Fruit fly (Drosophila melanogaster) whole organism, embryonic: ENCODE measurements around the gene CG3036.
A peak's percentile ranks its signal among the peaks of the same experiment; 100 is the strongest.

Source experiments
- Aef1 ChIP-seq: fragments of 200-800 bp; sonication (Bioruptor generic); IDR thresholded peaks from 3 replicates; pipeline ENCODE4 v1.3.6; 2022; ENCODE audit warnings: missing biosample characterization, missing genetic modification characterization
- CG10209 ChIP-seq: fragments of 200-800 bp; sonication (Bioruptor generic); optimal IDR thresholded peaks from 3 replicates; lab custom pipeline; 2017; ENCODE audit warnings: missing biosample characterization, mild to moderate bottlenecking, missing genetic modification characterization, missing genetic modification reagents
- CG1024 ChIP-seq: fragments of 200-800 bp; sonication (Bioruptor generic); IDR thresholded peaks from 2 replicates; pipeline ENCODE4 v1.3.6; 2022; ENCODE audit warnings: missing biosample characterization, missing genetic modification characterization
- CG12236 ChIP-seq: fragments of 200-800 bp; sonication (Bioruptor generic); optimal IDR thresholded peaks from 2 replicates; lab custom pipeline; 2016; ENCODE audit warnings: missing biosample characterization, missing genetic modification characterization
- CG12942 ChIP-seq: fragments of 200-800 bp; sonication (Bioruptor generic); optimal IDR thresholded peaks from 3 replicates; lab custom pipeline; 2016; ENCODE audit warnings: missing biosample characterization, missing genetic modification characterization
- CG13287 ChIP-seq: fragments of 200-800 bp; sonication (Bioruptor generic); IDR thresholded peaks from 2 replicates; pipeline ENCODE4 v1.3.6; 2022; ENCODE audit warnings: missing biosample characterization, missing genetic modification characterization; ENCODE audit not compliant: partially characterized antibody
- CG14441 ChIP-seq: fragments of 200-800 bp; sonication (Bioruptor generic); IDR thresholded peaks from 2 replicates; pipeline ENCODE4 v1.3.6; 2022; ENCODE audit warnings: missing biosample characterization, missing genetic modification characterization
- CG14667 ChIP-seq: fragments of 200-800 bp; sonication (Bioruptor generic); IDR thresholded peaks from 2 replicates; pipeline ENCODE4 v1.3.6; 2022; ENCODE audit warnings: missing biosample characterization, missing genetic modification characterization
- CG15514 ChIP-seq: fragments of 200-800 bp; sonication (Bioruptor generic); optimal IDR thresholded peaks from 3 replicates; lab custom pipeline; 2017; ENCODE audit warnings: missing biosample characterization, missing genetic modification characterization, mild to moderate bottlenecking, moderate library complexity, missing genetic modification reagents
- CG1647 ChIP-seq: fragments of 200-800 bp; sonication (Bioruptor generic); optimal IDR thresholded peaks from 3 replicates; lab custom pipeline; 2016; ENCODE audit warnings: missing biosample characterization, missing genetic modification characterization
- CG16863 ChIP-seq: fragments of 200-800 bp; sonication (Bioruptor generic); optimal IDR thresholded peaks from 3 replicates; lab custom pipeline; 2016; ENCODE audit warnings: missing biosample characterization, missing genetic modification characterization
- CG17328 ChIP-seq: fragments of 200-800 bp; sonication (Bioruptor generic); IDR thresholded peaks from 2 replicates; pipeline ENCODE4 v1.3.6; 2022; ENCODE audit warnings: missing biosample characterization, missing genetic modification characterization
- CG17361 ChIP-seq: fragments of 200-800 bp; sonication (Bioruptor generic); IDR thresholded peaks from 3 replicates; pipeline ENCODE4 v1.3.6; 2022; ENCODE audit warnings: missing biosample characterization, missing genetic modification characterization
- CG18599 ChIP-seq: fragments of 200-800 bp; sonication (Bioruptor generic); optimal IDR thresholded peaks from 3 replicates; lab custom pipeline; 2017; ENCODE audit warnings: missing biosample characterization, missing genetic modification characterization, mild to moderate bottlenecking, moderate library complexity, missing genetic modification reagents
- CG2712 ChIP-seq: fragments of 200-800 bp; optimal IDR thresholded peaks from 3 replicates; lab custom pipeline; 2019; ENCODE audit warnings: missing biosample characterization, mild to moderate bottlenecking, missing genetic modification characterization, moderate library complexity
- CG4424 ChIP-seq: fragments of 200-800 bp; sonication (Bioruptor generic); optimal IDR thresholded peaks from 3 replicates; lab custom pipeline; 2016; ENCODE audit warnings: missing biosample characterization, missing genetic modification characterization
- CG8290 ChIP-seq, 3 experiments: fragments of 200-800 bp; sonication (Bioruptor generic); optimal IDR thresholded peaks; 2 replicates each; lab custom pipeline; 2016 to 2019; ENCODE audit warnings: missing biosample characterization in 3 of 3, missing genetic modification characterization in 3 of 3, mild to moderate bottlenecking in 2 of 3, moderate library complexity in 1 of 3
- CG9609 ChIP-seq: fragments of 200-800 bp; sonication (Bioruptor generic); optimal IDR thresholded peaks from 3 replicates; lab custom pipeline; 2016; ENCODE audit warnings: missing biosample characterization, missing genetic modification characterization
- CG9727 ChIP-seq: fragments of 200-800 bp; sonication (Bioruptor generic); optimal IDR thresholded peaks from 3 replicates; lab custom pipeline; 2017; ENCODE audit warnings: missing biosample characterization, mild to moderate bottlenecking, missing genetic modification characterization
- CHES-1-like ChIP-seq: fragments of 200-800 bp; sonication (Bioruptor generic); optimal IDR thresholded peaks from 2 replicates; lab custom pipeline; 2016; ENCODE audit warnings: missing biosample characterization, missing genetic modification characterization
- Elba2 ChIP-seq: fragments of 200-800 bp; sonication (Bioruptor generic); optimal IDR thresholded peaks from 3 replicates; lab custom pipeline; 2016; ENCODE audit warnings: missing biosample characterization, missing genetic modification characterization
- HLH54F ChIP-seq: fragments of 200-800 bp; sonication (Bioruptor generic); optimal IDR thresholded peaks from 3 replicates; lab custom pipeline; 2016; ENCODE audit warnings: missing biosample characterization, missing genetic modification characterization
- HLHmδ ChIP-seq: fragments of 200-800 bp; sonication (Bioruptor generic); optimal IDR thresholded peaks from 2 replicates; lab custom pipeline; 2018; ENCODE audit warnings: missing biosample characterization, mild to moderate bottlenecking, missing genetic modification characterization, moderate library complexity
- Hr3 ChIP-seq: fragments of 200-800 bp; sonication (Bioruptor generic); optimal IDR thresholded peaks from 3 replicates; lab custom pipeline; 2016; ENCODE audit warnings: missing biosample characterization, missing genetic modification characterization
- MESR4 ChIP-seq: fragments of 200-800 bp; sonication (Bioruptor generic); optimal IDR thresholded peaks from 2 replicates; lab custom pipeline; 2018; ENCODE audit warnings: missing biosample characterization, mild to moderate bottlenecking, missing genetic modification characterization, moderate library complexity
- Myb ChIP-seq: fragments of 200-800 bp; sonication (Bioruptor generic); optimal IDR thresholded peaks from 2 replicates; lab custom pipeline; 2016; ENCODE audit warnings: missing biosample characterization, missing genetic modification characterization
- Trl ChIP-seq, 3 experiments: fragments of >200 bp in 2 of 3; fragments of 200-800 bp in 1 of 3; sonication (Bioruptor generic) in 1 of 3; optimal IDR thresholded peaks; 2 replicates in 1 of 3; 3 replicates in 2 of 3; lab custom pipeline; 2016 to 2017; ENCODE audit warnings: missing biosample characterization in 1 of 3, missing genetic modification characterization in 1 of 3
- bcd ChIP-seq: fragments of 200-800 bp; sonication (Bioruptor generic); optimal IDR thresholded peaks from 2 replicates; lab custom pipeline; 2017; ENCODE audit warnings: missing biosample characterization, mild to moderate bottlenecking, missing genetic modification characterization
- chinmo ChIP-seq: fragments of 200-800 bp; sonication (Bioruptor generic); IDR thresholded peaks from 4 replicates; pipeline ENCODE4 v1.3.6; 2022; ENCODE audit warnings: missing biosample characterization, missing genetic modification characterization; ENCODE audit not compliant: partially characterized antibody
- chm ChIP-seq: fragments of 200-800 bp; sonication (Bioruptor generic); IDR thresholded peaks from 2 replicates; pipeline ENCODE4 v1.3.6; 2022; ENCODE audit warnings: missing biosample characterization, missing genetic modification characterization
- chn ChIP-seq: fragments of 200-800 bp; sonication (Bioruptor generic); optimal IDR thresholded peaks from 2 replicates; lab custom pipeline; 2016; ENCODE audit warnings: missing biosample characterization, missing genetic modification characterization
- dmrt99B ChIP-seq: fragments of 200-800 bp; sonication (Bioruptor generic); optimal IDR thresholded peaks from 2 replicates; lab custom pipeline; 2018; ENCODE audit warnings: missing biosample characterization, mild to moderate bottlenecking, missing genetic modification characterization, moderate library complexity
- eve ChIP-seq, 2 experiments: fragments of >200 bp; optimal IDR thresholded peaks; 2 replicates each; lab custom pipeline; 2017; ENCODE audit warnings: missing biosample characterization in 2 of 2, missing genetic modification characterization in 2 of 2
- ewg ChIP-seq: fragments of 200-800 bp; sonication (Bioruptor generic); optimal IDR thresholded peaks from 3 replicates; lab custom pipeline; 2017; ENCODE audit warnings: mild to moderate bottlenecking, missing biosample characterization, missing genetic modification reagents, missing genetic modification characterization
- eyg ChIP-seq: fragments of 200-800 bp; sonication (Bioruptor generic); optimal IDR thresholded peaks from 3 replicates; lab custom pipeline; 2016; ENCODE audit warnings: missing biosample characterization, missing genetic modification characterization
- gfzf ChIP-seq: fragments of 200-800 bp; sonication (Bioruptor generic); optimal IDR thresholded peaks from 2 replicates; lab custom pipeline; 2016; ENCODE audit warnings: missing biosample characterization, mild to moderate bottlenecking, missing genetic modification characterization, moderate library complexity
- inv ChIP-seq: fragments of 200-800 bp; sonication (Bioruptor generic); IDR thresholded peaks from 2 replicates; pipeline ENCODE4 v1.3.6; 2022; ENCODE audit warnings: missing biosample characterization, missing genetic modification characterization; ENCODE audit not compliant: partially characterized antibody
- klu ChIP-seq: fragments of 200-800 bp; sonication (Bioruptor generic); IDR thresholded peaks from 2 replicates; pipeline ENCODE4 v1.3.6; 2022; ENCODE audit warnings: missing biosample characterization, missing genetic modification characterization
- kni ChIP-seq: fragments of 200-800 bp; sonication (Bioruptor generic); optimal IDR thresholded peaks from 3 replicates; lab custom pipeline; 2017; ENCODE audit warnings: mild to moderate bottlenecking, missing biosample characterization, missing genetic modification reagents, missing genetic modification characterization
- lilli ChIP-seq: fragments of 200-800 bp; sonication (Bioruptor generic); optimal IDR thresholded peaks from 3 replicates; lab custom pipeline; 2016; ENCODE audit warnings: missing biosample characterization, missing genetic modification characterization
- onecut ChIP-seq: fragments of 200-800 bp; sonication (Bioruptor generic); IDR thresholded peaks from 2 replicates; pipeline ENCODE4 v1.3.6; 2022; ENCODE audit warnings: missing biosample characterization, missing genetic modification characterization
- pros ChIP-seq: fragments of 200-800 bp; sonication (Bioruptor generic); optimal IDR thresholded peaks from 3 replicates; lab custom pipeline; 2019; ENCODE audit warnings: missing biosample characterization, mild to moderate bottlenecking, missing genetic modification characterization, moderate library complexity
- stc ChIP-seq: fragments of 200-800 bp; sonication (Bioruptor generic); IDR thresholded peaks from 2 replicates; pipeline ENCODE4 v1.3.6; 2022; ENCODE audit warnings: missing biosample characterization, missing genetic modification characterization
- stwl ChIP-seq: fragments of 200-800 bp; sonication (Bioruptor generic); optimal IDR thresholded peaks from 3 replicates; lab custom pipeline; 2018; ENCODE audit warnings: missing biosample characterization, mild to moderate bottlenecking, missing genetic modification characterization, moderate library complexity
- toy ChIP-seq: fragments of 200-800 bp; sonication (Bioruptor generic); IDR thresholded peaks from 2 replicates; pipeline ENCODE4 v1.3.6; 2022; ENCODE audit warnings: missing biosample characterization, missing genetic modification characterization
- usp ChIP-seq: fragments of >200 bp; optimal IDR thresholded peaks from 2 replicates; lab custom pipeline; 2017; ENCODE audit warnings: missing biosample characterization, missing genetic modification characterization

Gene CG3036

dm6 chr2L:4846629-4847125, 45.2 kb upstream of the CG3036 start (continued):
- peak; percentile 49 for TF ChIP-seq MESR4
- TF ChIP-seq, all 482 proteins: peak for 12

- TF ChIP-seq CG9609 (GFP tag; lab: Kevin White, UChicago): peak; percentile 23
- peak; percentile 20; the same call in 2 of the 3 replicates for TF ChIP-seq Aef1 (GFP tag; lab: Robert Waterston, UW)
- no peak for TF ChIP-seq CG12236 (GFP tag; lab: Kevin White, UChicago)
- TF ChIP-seq Hr3 (GFP tag; lab: Kevin White, UChicago): peak; percentile 52
- TF ChIP-seq CG13287: peak; percentile 90
- no peak for TF ChIP-seq usp (GFP tag; lab: Kevin White, UChicago)
- TF ChIP-seq onecut (GFP tag; lab: Robert Waterston, UW): no peak; the same call in 1 of the 2 replicates
- no peak for TF ChIP-seq kni
- TF ChIP-seq stc: no peak
- TF ChIP-seq CG10209 (GFP tag; lab: Kevin White, UChicago): no peak
- 0 out of 2 replicates have a peak, but pooled peaks have one; percentile 40 for TF ChIP-seq CG14441 (GFP tag; lab: Robert Waterston, UW)
- no peak for TF ChIP-seq toy (GFP tag; lab: Robert Waterston, UW)
- no peak for TF ChIP-seq eyg (GFP tag; lab: Kevin White, UChicago)
- no peak for TF ChIP-seq pros (GFP tag; lab: Kevin White, UChicago)
- TF ChIP-seq lilli: peak; percentile 75
- peak; percentile 71 for TF ChIP-seq CG17361 (GFP tag; lab: Robert Waterston, UW)
- TF ChIP-seq CG12942 (GFP tag; lab: Kevin White, UChicago): peak; percentile 7
- no peak for TF ChIP-seq HLHmδ
- no peak; the same call in 1 of the 2 replicates for TF ChIP-seq chm (GFP tag; lab: Robert Waterston, UW)
- peak; percentile 31 for TF ChIP-seq CG1647
- TF ChIP-seq CG8290 (GFP tag; optimal IDR thresholded peaks at IDR 0.05; lab: Kevin White, UChicago): peak; percentile 49
- TF ChIP-seq CG8290 (tag; optimal IDR thresholded peaks at IDR 0.05; lab: Kevin White, UChicago): no peak
- no peak for TF ChIP-seq Trl (optimal IDR thresholded peaks at IDR 0.05; lab: Kevin White, UChicago)
- no peak for TF ChIP-seq Trl (GFP tag; optimal IDR thresholded peaks at IDR 0.05; lab: Kevin White, UChicago)
- 0 out of 4 replicates have a peak, but pooled peaks have one; percentile 63 for TF ChIP-seq chinmo (GFP tag; lab: Robert Waterston, UW)
- TF ChIP-seq CG18599: no peak
- TF ChIP-seq gfzf (GFP tag; lab: Kevin White, UChicago): no peak
- TF ChIP-seq HLH54F (GFP tag; lab: Kevin White, UChicago): peak; percentile 64
- 0 out of 2 replicates have a peak, but pooled peaks have one; percentile 19 for TF ChIP-seq CG14667
- TF ChIP-seq CG17328 (GFP tag; lab: Robert Waterston, UW): 0 out of 2 replicates have a peak, but pooled peaks have one; percentile 20
- TF ChIP-seq eve (GFP tag; optimal IDR thresholded peaks at IDR 0.05; lab: Kevin White, UChicago): no peak
- no peak for TF ChIP-seq CG16863 (GFP tag; lab: Kevin White, UChicago)
- TF ChIP-seq CG2712 (tag; lab: Kevin White, UChicago): peak; percentile 37
- TF ChIP-seq dmrt99B: no peak
- TF ChIP-seq CG15514 (GFP tag; lab: Kevin White, UChicago): peak; percentile 94
- TF ChIP-seq inv: peak; percentile 81
- TF ChIP-seq CHES-1-like: no peak
- TF ChIP-seq CG9727: peak; percentile 33
- peak; percentile 57 for TF ChIP-seq CG4424 (GFP tag; lab: Kevin White, UChicago)
- peak; percentile 44 for TF ChIP-seq Myb
- no peak for TF ChIP-seq ewg (GFP tag; lab: Kevin White, UChicago)
- TF ChIP-seq CG1024 (GFP tag; lab: Robert Waterston, UW): no peak
- no peak for TF ChIP-seq bcd
- TF ChIP-seq stwl: no peak
- no peak for TF ChIP-seq Elba2 (GFP tag; lab: Kevin White, UChicago)
- peak; percentile 52 for TF ChIP-seq chn (GFP tag; lab: Kevin White, UChicago)
- TF ChIP-seq klu (GFP tag; lab: Robert Waterston, UW): no peak
Observed at dm6 chr2L:4847191-4847853, 44.6 kb upstream of the CG3036 start, which contains the start of the genes mxt and CG11927. Gene mxt, minus strand, starts transcription at chr2L:4847295. Gene CG11927, plus strand, starts transcription at chr2L:4847766.
